Worm (Caenorhabditis elegans) whole organism, L2 larva: ENCODE measurements around the gene acr-23.

ENCODE experiments used
- C34F6.9 ChIP-seq: fragments of 150-350 bp; optimal IDR thresholded peaks from 2 replicates; lab custom pipeline; 2014; ENCODE audit warnings: missing biosample characterization, missing genetic modification characterization
- F13H6.1 ChIP-seq: sonication (generic microtip); optimal IDR thresholded peaks from 2 replicates; lab custom pipeline; 2016; ENCODE audit warnings: missing genetic modification characterization, missing compliant biosample characterization
- R02D3.7 ChIP-seq: fragments of 150-350 bp; optimal IDR thresholded peaks from 2 replicates; lab custom pipeline; 2014; ENCODE audit warnings: missing biosample characterization, missing genetic modification characterization
- Y55F3AM.14 ChIP-seq: fragments of 200-800 bp; sonication (Bioruptor generic); optimal IDR thresholded peaks from 2 replicates; lab custom pipeline; 2018; ENCODE audit warnings: mild to moderate bottlenecking, missing genetic modification characterization, missing compliant biosample characterization
- ZK546.5 ChIP-seq: sonication (generic microtip); optimal IDR thresholded peaks from 2 replicates; lab custom pipeline; 2017; ENCODE audit warnings: missing biosample characterization, missing genetic modification characterization
- alr-1 ChIP-seq: fragments of 150-350 bp; optimal IDR thresholded peaks from 2 replicates; lab custom pipeline; 2014; ENCODE audit warnings: missing biosample characterization, missing genetic modification characterization
- aly-2 ChIP-seq: fragments of 150-350 bp; optimal IDR thresholded peaks from 2 replicates; lab custom pipeline; 2014; ENCODE audit warnings: missing biosample characterization, missing genetic modification characterization
- blmp-1 ChIP-seq: sonication (generic microtip); optimal IDR thresholded peaks from 2 replicates; lab custom pipeline; 2017; ENCODE audit warnings: missing genetic modification characterization, mild to moderate bottlenecking, missing compliant biosample characterization, antibody characterized with exemption, moderate library complexity; ENCODE audit not compliant: insufficient read depth
- ceh-16 ChIP-seq: fragments of 150-350 bp; optimal IDR thresholded peaks from 2 replicates; lab custom pipeline; 2014; ENCODE audit warnings: missing biosample characterization, missing genetic modification characterization
- crh-2 ChIP-seq: sonication (generic microtip); optimal IDR thresholded peaks from 2 replicates; lab custom pipeline; 2017; ENCODE audit warnings: missing biosample characterization, missing genetic modification characterization
- dmd-4 ChIP-seq: sonication (generic microtip); optimal IDR thresholded peaks from 2 replicates; lab custom pipeline; 2017; ENCODE audit warnings: missing biosample characterization, missing genetic modification characterization
- egl-27 ChIP-seq: sonication (generic microtip); optimal IDR thresholded peaks from 3 replicates; lab custom pipeline; 2017; ENCODE audit warnings: missing biosample characterization, missing genetic modification reagents, missing genetic modification characterization
- elt-1 ChIP-seq: fragments of 150-350 bp; optimal IDR thresholded peaks from 2 replicates; lab custom pipeline; 2014; ENCODE audit warnings: missing biosample characterization, missing genetic modification characterization
- elt-3 ChIP-seq: sonication (generic microtip); optimal IDR thresholded peaks from 2 replicates; lab custom pipeline; 2017; ENCODE audit warnings: missing biosample characterization, missing genetic modification characterization
- gmeb-1 ChIP-seq: fragments of 150-350 bp; optimal IDR thresholded peaks from 2 replicates; lab custom pipeline; 2014; ENCODE audit warnings: missing biosample characterization, missing genetic modification characterization
- lin-11 ChIP-seq: fragments of 150-350 bp; sonication (generic microtip); optimal IDR thresholded peaks from 2 replicates; lab custom pipeline; 2014; ENCODE audit warnings: missing biosample characterization, missing genetic modification characterization, inconsistent platforms, mixed read lengths
- lin-13 ChIP-seq: fragments of 150-350 bp; optimal IDR thresholded peaks from 2 replicates; lab custom pipeline; 2014; ENCODE audit warnings: missing biosample characterization, missing genetic modification reagents, missing genetic modification characterization
- lin-39 ChIP-seq: fragments of 150-350 bp; optimal IDR thresholded peaks from 2 replicates; lab custom pipeline; 2014; ENCODE audit warnings: missing biosample characterization, missing genetic modification reagents, missing genetic modification characterization
- lsy-2 ChIP-seq, 2 experiments: fragments of 150-350 bp in 1 of 2; sonication (generic microtip) in 1 of 2; optimal IDR thresholded peaks; 2 replicates each; lab custom pipeline; 2014 to 2017; ENCODE audit warnings: missing biosample characterization in 2 of 2, missing genetic modification characterization in 2 of 2
- mbf-1 ChIP-seq: sonication (generic microtip); optimal IDR thresholded peaks from 2 replicates; lab custom pipeline; 2017; ENCODE audit warnings: missing biosample characterization, missing genetic modification characterization
- nhr-12 ChIP-seq: fragments of 150-350 bp; optimal IDR thresholded peaks from 2 replicates; lab custom pipeline; 2014; ENCODE audit warnings: missing biosample characterization, missing genetic modification characterization
- nhr-129 ChIP-seq: fragments of 150-350 bp; optimal IDR thresholded peaks from 2 replicates; lab custom pipeline; 2014; ENCODE audit warnings: missing biosample characterization, missing genetic modification characterization
- nhr-21 ChIP-seq: fragments of 150-350 bp; optimal IDR thresholded peaks from 2 replicates; lab custom pipeline; 2014; ENCODE audit warnings: missing biosample characterization, missing genetic modification characterization
- nhr-23 ChIP-seq: fragments of 150-350 bp; optimal IDR thresholded peaks from 2 replicates; lab custom pipeline; 2014; ENCODE audit warnings: missing biosample characterization, missing genetic modification reagents, missing genetic modification characterization
- nhr-25 ChIP-seq: fragments of 150-350 bp; sonication (generic microtip); optimal IDR thresholded peaks from 3 replicates; lab custom pipeline; 2014; ENCODE audit warnings: missing biosample characterization, missing genetic modification characterization
- peb-1 ChIP-seq: fragments of 150-350 bp; optimal IDR thresholded peaks from 2 replicates; lab custom pipeline; 2014; ENCODE audit warnings: missing biosample characterization, missing genetic modification characterization
- skn-1 ChIP-seq: sonication (generic microtip); optimal IDR thresholded peaks from 2 replicates; lab custom pipeline; 2017; ENCODE audit warnings: missing biosample characterization, missing genetic modification characterization
- sma-9 ChIP-seq, 2 experiments: fragments of 150-350 bp in 1 of 2; sonication (generic microtip) in 1 of 2; optimal IDR thresholded peaks; 2 replicates each; lab custom pipeline; 2014 to 2016; ENCODE audit warnings: missing genetic modification characterization in 2 of 2, mild to moderate bottlenecking in 1 of 2, missing biosample characterization in 1 of 2, missing compliant biosample characterization in 1 of 2, missing genetic modification reagents in 1 of 2, moderate library complexity in 1 of 2
- snpc-4 ChIP-seq: fragments of 150-350 bp; optimal IDR thresholded peaks from 2 replicates; lab custom pipeline; 2014; ENCODE audit warnings: missing biosample characterization, missing genetic modification characterization
- unc-39 ChIP-seq: fragments of 150-350 bp; optimal IDR thresholded peaks from 2 replicates; lab custom pipeline; 2014; ENCODE audit warnings: missing biosample characterization, missing genetic modification characterization
- unc-62 ChIP-seq: fragments of 150-350 bp; optimal IDR thresholded peaks from 2 replicates; lab custom pipeline; 2014; ENCODE audit warnings: missing biosample characterization, missing genetic modification reagents, missing genetic modification characterization
- ztf-11 ChIP-seq: sonication (generic microtip); optimal IDR thresholded peaks from 2 replicates; lab custom pipeline; 2017; ENCODE audit warnings: missing biosample characterization, missing genetic modification characterization
- ztf-4 ChIP-seq: fragments of 150-350 bp; optimal IDR thresholded peaks from 2 replicates; lab custom pipeline; 2014; ENCODE audit warnings: missing biosample characterization, missing genetic modification characterization

acr-23 gene

DNA sequence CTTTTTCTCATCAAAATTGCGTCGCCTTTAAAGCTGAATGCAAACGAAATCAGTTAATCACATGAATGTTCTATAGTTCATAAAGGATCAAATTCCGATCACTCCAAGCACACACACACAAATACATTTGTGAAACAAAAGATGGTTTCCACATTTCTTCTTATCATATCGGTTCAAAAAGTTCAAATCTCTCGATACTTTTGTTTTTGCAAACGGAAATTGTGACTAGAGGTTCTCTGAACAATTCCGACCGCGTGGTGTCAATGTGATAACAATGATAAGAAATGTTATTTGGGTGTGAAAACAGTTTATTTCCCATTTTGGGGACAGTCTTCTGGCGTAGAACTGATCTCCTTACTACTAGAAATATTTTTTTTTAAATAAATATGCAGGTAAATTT lies 42.5 kb downstream of the acr-23 start:
- peak; percentile 59 for TF ChIP-seq sma-9 (GFP tag; optimal IDR thresholded peaks at IDR 0.05; lab: Kevin White, UChicago)
- TF ChIP-seq sma-9 (tag; optimal IDR thresholded peaks at IDR 0.05; lab: Kevin White, UChicago) = no peak
- TF ChIP-seq nhr-21 (tag; lab: Kevin White, UChicago) = peak; percentile 35
- TF ChIP-seq ceh-16 (tag; lab: Kevin White, UChicago) = no peak

DNA sequence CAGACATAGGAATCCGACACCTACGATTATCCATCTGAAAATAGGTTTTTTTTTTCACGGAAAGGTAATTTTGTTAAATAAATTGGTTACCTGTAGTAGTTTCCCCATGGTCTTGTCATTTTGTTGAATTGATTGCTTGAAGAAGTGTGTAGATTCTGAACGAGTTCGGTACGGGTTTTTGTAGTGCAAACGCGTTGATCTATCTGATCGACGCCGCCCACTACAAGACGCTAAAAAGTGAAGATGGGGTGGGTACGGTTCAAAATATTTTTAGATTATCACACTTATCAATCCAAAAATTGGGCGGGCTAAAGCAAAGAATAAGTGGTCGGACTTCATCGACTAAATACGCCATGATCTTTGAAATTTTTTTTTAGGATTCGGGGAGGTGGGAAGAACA lies 45.0 kb downstream of the acr-23 start, which contains the start of gene T22F3.11:
Gene T22F3.11, minus strand, starts transcription at position 157 of the 400 bp plus-strand sequence.
- TF ChIP-seq lin-13 (GFP tag; lab: Kevin White, UChicago) (no peak), gmeb-1 (tag; lab: Kevin White, UChicago) (no peak), lsy-2 (tag; optimal IDR thresholded peaks at IDR 0.05; lab: Kevin White, UChicago) (no peak), sma-9 (GFP tag; optimal IDR thresholded peaks at IDR 0.05; lab: Kevin White, UChicago) (no peak), sma-9 (tag; optimal IDR thresholded peaks at IDR 0.05; lab: Kevin White, UChicago) (no peak), nhr-12 (tag; lab: Kevin White, UChicago) (no peak), dmd-4 (tag; lab: Kevin White, UChicago) (no peak), ztf-4 (tag; lab: Kevin White, UChicago) (no peak), nhr-25 (tag; lab: Kevin White, UChicago) (no peak)

DNA sequence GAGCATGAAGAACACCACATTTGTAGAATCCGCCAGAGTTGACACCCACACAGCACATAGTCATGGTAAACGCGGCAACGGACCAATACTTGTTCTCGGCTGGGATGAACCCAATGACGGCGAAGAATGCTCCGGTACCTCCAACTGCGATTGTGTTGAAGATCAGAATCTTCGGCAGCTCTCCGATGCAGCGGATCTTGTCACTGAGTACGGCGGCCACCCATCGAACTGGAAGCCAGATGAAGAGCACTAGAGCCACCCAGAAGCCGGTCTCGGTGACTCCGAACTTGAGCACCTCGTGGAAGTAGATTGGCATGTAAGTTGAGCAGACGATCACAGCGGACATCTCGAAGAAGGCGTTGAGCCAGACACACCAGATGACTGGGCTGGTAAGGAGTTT lies 46.3 kb downstream of the acr-23 start:
- TF ChIP-seq lin-13 (GFP tag; lab: Kevin White, UChicago) (no peak), lin-11 (tag; lab: Kevin White, UChicago) (no peak), sma-9 (GFP tag; optimal IDR thresholded peaks at IDR 0.05; lab: Kevin White, UChicago) (no peak), sma-9 (tag; optimal IDR thresholded peaks at IDR 0.05; lab: Kevin White, UChicago) (no peak), crh-2 (no peak), elt-1 (no peak), nhr-23 (tag; lab: Kevin White, UChicago) (no peak), dmd-4 (tag; lab: Kevin White, UChicago) (no peak), elt-3 (tag; lab: Kevin White, UChicago) (no peak)

DNA sequence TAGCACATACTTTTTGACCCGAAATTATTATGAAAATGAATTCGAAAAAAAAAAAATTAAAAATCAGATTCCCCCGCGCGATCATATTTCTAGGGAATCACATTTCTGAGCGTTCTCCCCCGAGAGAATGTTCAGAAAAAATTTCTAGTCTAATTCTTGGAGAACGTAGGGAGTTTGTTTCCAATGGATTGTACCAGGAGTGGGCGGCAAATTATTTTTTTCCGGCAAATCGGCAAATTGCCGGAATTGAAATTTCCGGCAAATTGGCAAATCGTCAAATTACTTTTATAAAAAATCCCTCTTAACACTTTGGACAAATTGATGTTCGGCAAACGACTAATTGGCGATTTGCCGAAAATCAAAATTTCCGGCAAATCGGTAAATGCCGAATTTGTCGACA lies 47.7 kb downstream of the acr-23 start, which contains the start of gene T22F3.10:
Gene T22F3.10, minus strand, starts transcription at position 101 of the 400 bp plus-strand sequence.
- TF ChIP-seq lin-11 (tag; lab: Kevin White, UChicago) (no peak), aly-2 (tag; lab: Kevin White, UChicago) (no peak), gmeb-1 (tag; lab: Kevin White, UChicago) (no peak)

DNA sequence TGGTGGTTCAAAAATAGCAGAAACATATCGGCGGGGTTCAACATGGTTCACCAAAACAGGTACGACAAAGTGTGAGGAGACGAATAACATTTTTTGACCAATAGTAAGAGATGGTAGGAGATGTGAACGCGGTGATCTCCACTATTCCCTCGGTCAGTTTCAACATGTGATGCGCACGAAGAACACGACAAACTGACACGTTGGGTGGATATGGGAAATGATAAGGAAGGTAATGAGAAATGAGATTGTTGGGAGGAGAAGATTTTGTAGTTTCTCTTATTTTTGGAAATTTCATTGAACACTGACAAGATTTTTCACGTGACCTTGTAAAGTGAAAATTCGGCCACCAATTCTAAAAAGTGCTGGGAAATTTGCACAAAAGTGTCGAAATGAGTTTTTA lies 48.7 kb downstream of the acr-23 start:
- TF ChIP-seq sma-9 (GFP tag; optimal IDR thresholded peaks at IDR 0.05; lab: Kevin White, UChicago) (peak; percentile 83), sma-9 (tag; optimal IDR thresholded peaks at IDR 0.05; lab: Kevin White, UChicago) (no peak), blmp-1 (tag; lab: Kevin White, UChicago) (peak; percentile 62), ZK546.5 (tag; lab: Kevin White, UChicago) (no peak), unc-62 (GFP tag; lab: Kevin White, UChicago) (no peak), skn-1 (no peak), F13H6.1 (no peak), mbf-1 (tag; lab: Kevin White, UChicago) (no peak), peb-1 (tag; lab: Kevin White, UChicago) (no peak), nhr-129 (peak; percentile 36), ztf-11 (tag; lab: Kevin White, UChicago) (no peak), unc-39 (tag; lab: Kevin White, UChicago) (no peak), nhr-21 (tag; lab: Kevin White, UChicago) (peak; percentile 91)

DNA sequence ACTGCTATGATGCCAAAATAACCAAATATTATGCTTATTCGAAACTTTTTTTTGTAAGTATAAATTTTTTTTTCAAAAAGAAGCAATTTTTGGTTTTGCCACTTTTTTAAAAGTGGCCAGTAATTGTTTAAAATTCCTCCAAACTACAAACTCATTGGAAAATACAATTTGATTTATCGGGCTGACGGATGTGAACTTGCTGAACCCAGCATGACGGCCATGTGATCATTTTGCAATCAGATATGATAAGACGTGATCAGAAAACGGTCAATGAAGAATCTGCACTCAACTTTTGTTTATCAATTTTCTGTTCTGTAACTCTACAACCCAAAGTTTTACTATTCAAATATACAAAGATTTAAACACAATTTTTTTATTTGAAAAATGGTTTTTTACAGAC lies 53.0 kb downstream of the acr-23 start:
- no peak for TF ChIP-seq alr-1
- no peak for TF ChIP-seq egl-27 (tag; lab: Kevin White, UChicago)
- TF ChIP-seq nhr-21 (tag; lab: Kevin White, UChicago) = peak; percentile 48

DNA sequence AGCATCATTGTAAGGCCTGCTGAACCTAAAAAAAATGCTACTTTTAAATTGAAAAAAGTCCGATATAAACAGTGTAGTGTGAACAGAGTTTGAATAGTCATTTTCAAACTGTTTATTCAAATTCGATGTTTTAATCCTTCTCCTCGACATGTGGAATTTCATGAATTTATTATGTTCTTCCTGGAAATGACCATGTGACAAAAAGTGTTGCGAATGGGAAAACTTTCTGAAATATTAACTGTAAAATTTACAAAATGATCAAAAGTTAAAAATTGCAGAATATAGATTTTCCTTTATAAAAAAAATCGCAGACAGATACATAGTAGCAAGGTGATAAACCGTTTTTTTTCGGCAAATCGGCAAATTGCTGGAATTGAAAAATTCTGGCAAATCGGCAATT lies 54.0 kb downstream of the acr-23 start, which contains the start of gene T22F3.8:
Gene T22F3.8, minus strand, starts transcription at position 101 of the 400 bp plus-strand sequence.
- TF ChIP-seq C34F6.9 (tag; lab: Kevin White, UChicago) (no peak), peb-1 (tag; lab: Kevin White, UChicago) (no peak), egl-27 (tag; lab: Kevin White, UChicago) (no peak), Y55F3AM.14 (GFP tag; lab: Kevin White, UChicago) (no peak), lin-39 (tag; lab: Kevin White, UChicago) (no peak), skn-1 (no peak), unc-62 (GFP tag; lab: Kevin White, UChicago) (no peak), nhr-21 (tag; lab: Kevin White, UChicago) (no peak), R02D3.7 (tag; lab: Kevin White, UChicago) (no peak), ZK546.5 (tag; lab: Kevin White, UChicago) (no peak), snpc-4 (no peak)
